Worm (Caenorhabditis elegans): ENCODE data around the gene C08B6.10.

The C08B6.10 gene

DNA sequence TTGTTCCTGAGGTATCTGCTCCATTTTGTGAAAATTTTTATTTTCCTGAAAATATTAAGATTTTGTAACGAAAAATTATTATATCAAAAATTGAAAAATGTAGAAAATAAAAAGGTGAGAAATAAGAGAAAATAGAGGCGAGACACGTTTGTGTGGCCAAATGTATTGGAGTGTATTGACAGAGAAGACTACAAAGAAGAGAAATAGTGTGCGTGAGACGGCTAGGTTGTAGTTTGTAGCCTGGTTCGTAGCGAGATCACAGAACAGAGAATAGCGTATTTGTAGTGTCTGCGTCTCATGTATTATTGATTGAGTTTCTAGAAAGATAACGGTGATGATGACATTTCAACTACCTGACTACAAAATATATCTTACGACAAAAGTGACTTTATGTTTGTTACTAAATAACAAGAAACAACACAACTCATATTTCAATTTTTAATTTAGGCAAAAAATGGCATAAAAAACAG lies 41.3 kb upstream of the C08B6.10 start, which contains the start of gene nhr-12:
Gene nhr-12, minus strand, starts transcription at position 51 of the 470 bp plus-strand sequence.
- TF ChIP-seq F16B12.6 (tag; optimal IDR thresholded peaks at IDR 0.05) (no peak), blmp-1 (tag; optimal IDR thresholded peaks at IDR 0.05) (peak; percentile 8), pqm-1 (tag; optimal IDR thresholded peaks at IDR 0.05) (no peak), nhr-71 (tag; optimal IDR thresholded peaks at IDR 0.05) (peak; percentile 50), dsc-1 (tag; optimal IDR thresholded peaks at IDR 0.05) (no peak), C34B4.2 (tag; optimal IDR thresholded peaks at IDR 0.05) (no peak), lin-35 (GFP tag; optimal IDR thresholded peaks at IDR 0.05) (peak in 1 of 2 experiments; percentile 7), mdl-1 (tag; optimal IDR thresholded peaks at IDR 0.05) (no peak), efl-1 (optimal IDR thresholded peaks at IDR 0.05) (peak; percentile 1 to 9), efl-1 (GFP tag; optimal IDR thresholded peaks at IDR 0.05 in 1 of 2) (no peak), lir-3 (tag; optimal IDR thresholded peaks at IDR 0.05; ENCODE audit: poor library complexity) (no peak), elt-3 (tag; optimal IDR thresholded peaks at IDR 0.05) (no peak), sup-37 (GFP tag; optimal IDR thresholded peaks at IDR 0.05) (no peak), nhr-20 (tag; optimal IDR thresholded peaks at IDR 0.05) (peak; percentile 59)

DNA sequence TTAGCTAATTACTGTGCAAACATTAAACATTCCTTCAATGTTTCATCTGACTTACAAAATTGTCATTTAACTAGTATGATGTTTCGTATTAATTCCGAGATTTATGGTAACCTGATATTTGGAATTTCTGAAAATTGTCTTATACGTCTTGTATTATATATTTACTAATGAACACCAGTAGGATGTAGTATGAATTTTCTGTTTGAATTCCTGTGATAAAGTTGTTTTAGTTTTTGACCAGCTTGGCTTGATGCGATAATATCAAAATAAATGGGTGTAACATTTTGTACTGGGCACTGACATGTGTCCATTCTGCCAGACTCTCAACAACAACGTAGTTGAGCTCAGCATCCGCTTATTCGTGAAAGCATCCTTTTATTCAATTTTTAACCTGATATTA lies 40.4 kb upstream of the C08B6.10 start, which contains the start of gene R04B5.6:
Gene R04B5.6, plus strand, starts transcription at position 301 of the 400 bp plus-strand sequence.
- peak; percentile 37 for TF ChIP-seq nhr-85 (tag)
- TF ChIP-seq pqm-1 (tag; optimal IDR thresholded peaks at IDR 0.05) = no peak
- TF ChIP-seq ceh-82 (tag; optimal IDR thresholded peaks at IDR 0.05) = no peak

- TF ChIP-seq hlh-17 (GFP tag; optimal IDR thresholded peaks at IDR 0.05; ENCODE audit: borderline replicate concordance) (no peak), isw-1 (GFP tag; IDR thresholded peaks at IDR 0.05) (no peak), fos-1 (tag; optimal IDR thresholded peaks at IDR 0.05) (no peak), skn-1 (tag; optimal IDR thresholded peaks at IDR 0.05) (no peak), rnt-1 (tag; optimal IDR thresholded peaks at IDR 0.05) (peak; percentile 31), nhr-77 (tag; optimal IDR thresholded peaks at IDR 0.05) (no peak), lin-14 (GFP tag; optimal IDR thresholded peaks at IDR 0.05) (peak; percentile 6), xbp-1 (tag; optimal IDR thresholded peaks at IDR 0.05) (no peak), unc-98 (GFP tag; IDR thresholded peaks at IDR 0.05) (no peak)
Observed at ce11 chrV:10086141-10086540, 39.2 kb upstream of the C08B6.10 start.

DNA sequence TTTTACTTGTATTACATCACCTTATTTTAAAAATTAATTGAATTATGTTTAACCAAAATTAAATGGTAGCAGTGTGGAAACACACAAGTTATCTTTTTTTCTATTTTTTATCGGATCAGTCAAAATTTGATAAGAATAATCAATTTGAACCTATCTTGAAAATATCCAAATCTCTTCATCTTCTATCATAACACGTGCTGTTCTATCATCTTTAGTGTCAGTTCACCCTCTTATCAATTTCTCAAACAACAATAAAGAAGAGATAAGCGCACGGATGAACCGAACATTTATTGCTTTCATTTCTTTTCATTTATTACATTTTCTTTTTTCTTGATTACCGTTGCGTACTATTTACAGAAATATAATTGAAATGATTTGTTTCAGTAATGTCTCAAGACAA lies 38.2 kb upstream of the C08B6.10 start, which contains the start of gene R04B5.5:
Gene R04B5.5, plus strand, starts transcription at position 378 of the 400 bp plus-strand sequence.
- TF ChIP-seq ceh-8 (GFP tag; optimal IDR thresholded peaks at IDR 0.05) = no peak
- peak; percentile 72 for TF ChIP-seq nhr-71 (tag; optimal IDR thresholded peaks at IDR 0.05)
- TF ChIP-seq nhr-85 (tag) = peak; percentile 54
- no peak for TF ChIP-seq ztf-4 (tag; optimal IDR thresholded peaks at IDR 0.05)
- peak; percentile 12 for TF ChIP-seq tbx-2 (tag; optimal IDR thresholded peaks at IDR 0.05)
- no peak for TF ChIP-seq pax-3 (tag; optimal IDR thresholded peaks at IDR 0.05)
- no peak for TF ChIP-seq zag-1 (tag; optimal IDR thresholded peaks at IDR 0.05)
- TF ChIP-seq lin-35 (GFP tag; optimal IDR thresholded peaks at IDR 0.05) = peak in 1 of 2 experiments; percentile 30
- peak; percentile 51 for TF ChIP-seq snu-23 (GFP tag; optimal IDR thresholded peaks at IDR 0.05)
- TF ChIP-seq swsn-7 (tag; optimal IDR thresholded peaks at IDR 0.05) = no peak
- TF ChIP-seq lsy-2 (tag; optimal IDR thresholded peaks at IDR 0.05) = no peak
- TF ChIP-seq blmp-1 (tag; optimal IDR thresholded peaks at IDR 0.05) = peak; percentile 75
- TF ChIP-seq mab-9 (GFP tag; IDR thresholded peaks at IDR 0.05) = no peak
- TF ChIP-seq nhr-20 (tag; optimal IDR thresholded peaks at IDR 0.05) = peak; percentile 71
- peak in 1 of 2 experiments; percentile 10 for TF ChIP-seq mdl-1 (tag; optimal IDR thresholded peaks at IDR 0.05)
- TF ChIP-seq elt-3 (tag; optimal IDR thresholded peaks at IDR 0.05) = peak in 5 of 6 experiments; percentile 83 to 97 (median 91)
- TF ChIP-seq ceh-90 (tag; optimal IDR thresholded peaks at IDR 0.05) = no peak
- TF ChIP-seq fkh-8 (tag; optimal IDR thresholded peaks at IDR 0.05) = no peak
- TF ChIP-seq hlh-4 (tag; optimal IDR thresholded peaks at IDR 0.05) = no peak
- peak; percentile 82 for TF ChIP-seq lin-14 (GFP tag; optimal IDR thresholded peaks at IDR 0.05)
- TF ChIP-seq nhr-90 (tag; optimal IDR thresholded peaks at IDR 0.05; ENCODE audit: poor library complexity) = peak; percentile 48
- TF ChIP-seq aly-2 (tag; optimal IDR thresholded peaks at IDR 0.05) = no peak
- peak; percentile 39 for TF ChIP-seq nhr-19 (GFP tag; conservative IDR thresholded peaks at IDR 0.05)
- peak; percentile 82 for TF ChIP-seq elt-2 (tag; optimal IDR thresholded peaks at IDR 0.05)
- no peak for TF ChIP-seq efl-3 (GFP tag; optimal IDR thresholded peaks at IDR 0.05)
- TF ChIP-seq mep-1 (tag; optimal IDR thresholded peaks at IDR 0.05) = peak; percentile 5
- TF ChIP-seq tlp-1 (tag; optimal IDR thresholded peaks at IDR 0.05) = peak; percentile 1
- no peak for TF ChIP-seq unc-30 (tag; optimal IDR thresholded peaks at IDR 0.05)
- TF ChIP-seq ceh-82 (tag; optimal IDR thresholded peaks at IDR 0.05) = no peak
- TF ChIP-seq lin-39 (tag; optimal IDR thresholded peaks at IDR 0.05) = no peak

All from whole organism, L1 larva.